Worm (Caenorhabditis elegans) whole organism, L2 larva: ENCODE measurements around the gene nfyb-1.
A peak's percentile ranks its signal among the peaks of the same experiment; 100 is the strongest.

Experiments used
- R02D3.7 ChIP-seq: fragments of 150-350 bp; optimal IDR thresholded peaks from 2 replicates; lab custom pipeline; 2014; ENCODE audit warnings: missing biosample characterization, missing genetic modification characterization
- Y55F3AM.14 ChIP-seq: fragments of 200-800 bp; sonication (Bioruptor generic); optimal IDR thresholded peaks from 2 replicates; lab custom pipeline; 2018; ENCODE audit warnings: mild to moderate bottlenecking, missing genetic modification characterization, missing compliant biosample characterization
- alr-1 ChIP-seq: fragments of 150-350 bp; optimal IDR thresholded peaks from 2 replicates; lab custom pipeline; 2014; ENCODE audit warnings: missing biosample characterization, missing genetic modification characterization
- gmeb-1 ChIP-seq: fragments of 150-350 bp; optimal IDR thresholded peaks from 2 replicates; lab custom pipeline; 2014; ENCODE audit warnings: missing biosample characterization, missing genetic modification characterization
- lin-39 ChIP-seq: fragments of 150-350 bp; optimal IDR thresholded peaks from 2 replicates; lab custom pipeline; 2014; ENCODE audit warnings: missing biosample characterization, missing genetic modification reagents, missing genetic modification characterization
- mab-5 ChIP-seq: fragments of 150-350 bp; optimal IDR thresholded peaks from 2 replicates; lab custom pipeline; 2014; ENCODE audit warnings: missing biosample characterization, missing genetic modification characterization
- peb-1 ChIP-seq: fragments of 150-350 bp; optimal IDR thresholded peaks from 2 replicates; lab custom pipeline; 2014; ENCODE audit warnings: missing biosample characterization, missing genetic modification characterization
- unc-39 ChIP-seq: fragments of 150-350 bp; optimal IDR thresholded peaks from 2 replicates; lab custom pipeline; 2014; ENCODE audit warnings: missing biosample characterization, missing genetic modification characterization

DNA sequence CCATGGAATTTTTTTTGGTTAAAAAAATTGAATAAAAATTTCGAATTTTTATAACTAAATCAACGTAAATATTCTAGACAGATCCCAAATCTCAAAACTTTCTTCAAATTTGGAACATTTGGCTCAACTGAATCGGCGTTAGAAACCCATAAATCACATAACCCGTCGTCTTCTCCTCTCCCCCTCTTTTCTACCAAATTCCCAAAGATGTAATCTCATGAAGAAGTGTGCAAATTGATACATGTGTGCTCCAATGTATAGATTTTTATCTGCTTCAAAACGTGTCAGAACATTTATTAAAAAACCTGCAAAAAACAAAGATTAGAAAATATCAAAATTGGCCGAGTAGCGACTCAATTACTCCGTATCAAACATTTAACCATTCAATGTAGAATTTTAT, 45.5 kb upstream of the nfyb-1 start:
- TF ChIP-seq Y55F3AM.14 (GFP tag; lab: Kevin White, UChicago) (no peak), R02D3.7 (tag; lab: Kevin White, UChicago) (no peak), unc-39 (tag; lab: Kevin White, UChicago) (no peak), peb-1 (tag; lab: Kevin White, UChicago) (no peak), lin-39 (tag; lab: Kevin White, UChicago) (no peak), mab-5 (tag; lab: Kevin White, UChicago) (peak; percentile 80), gmeb-1 (tag; lab: Kevin White, UChicago) (no peak), alr-1 (tag; lab: Kevin White, UChicago) (no peak)
